Worm (Caenorhabditis elegans): Measurements from ENCODE around the gene C05D11.1.

ce11 chrIII:6427205-6427604, 9.2 kb upstream of the C05D11.1 start, which contains the start of gene C05D11.8:
- no peak for TF ChIP-seq ama-1 (optimal IDR thresholded peaks at IDR 0.05)
- no peak for TF ChIP-seq ceh-13 (GFP tag; optimal IDR thresholded peaks at IDR 0.05)
- no peak for TF ChIP-seq hnd-1 (tag; optimal IDR thresholded peaks at IDR 0.05)
- no peak for TF ChIP-seq hmbx-1 (tag; optimal IDR thresholded peaks at IDR 0.05)
- TF ChIP-seq flt-1 (GFP tag; IDR thresholded peaks at IDR 0.05): no peak
- no peak for TF ChIP-seq sea-1 (GFP tag; conservative IDR thresholded peaks at IDR 0.05)
- TF ChIP-seq B0310.2 (tag; optimal IDR thresholded peaks at IDR 0.05): no peak
- no peak for TF ChIP-seq scrt-1 (GFP tag; IDR thresholded peaks at IDR 0.05)
- TF ChIP-seq tra-4 (tag; optimal IDR thresholded peaks at IDR 0.05): no peak
- TF ChIP-seq aly-1 (tag; optimal IDR thresholded peaks at IDR 0.05): no peak
- TF ChIP-seq tbx-37 (GFP tag; conservative IDR thresholded peaks at IDR 0.05): no peak
- TF ChIP-seq hmg-4 (GFP tag; optimal IDR thresholded peaks at IDR 0.05): no peak
- TF ChIP-seq pes-1 (GFP tag; IDR thresholded peaks at IDR 0.05): no peak
